Fruit fly (Drosophila melanogaster) whole organism, embryonic: ENCODE measurements around the gene Prx4.

Experiments used
- ATbp ChIP-seq: fragments of 200-800 bp; sonication (Bioruptor generic); optimal IDR thresholded peaks from 2 replicates; lab custom pipeline; 2017; ENCODE audit warnings: missing biosample characterization, mild to moderate bottlenecking, missing genetic modification characterization, missing genetic modification reagents
- Awh ChIP-seq: fragments of 200-800 bp; sonication (Bioruptor generic); IDR thresholded peaks from 2 replicates; pipeline ENCODE4, ENCODE4 v1.3.6; 2022; ENCODE audit warnings: missing biosample characterization, missing genetic modification characterization
- CG10147 ChIP-seq: fragments of 200-800 bp; sonication (Bioruptor generic); optimal IDR thresholded peaks from 2 replicates; lab custom pipeline; 2019; ENCODE audit warnings: missing biosample characterization, mild to moderate bottlenecking, missing genetic modification characterization, moderate library complexity
- CG1024 ChIP-seq: fragments of 200-800 bp; sonication (Bioruptor generic); IDR thresholded peaks from 2 replicates; pipeline ENCODE4 v1.3.6; 2022; ENCODE audit warnings: missing biosample characterization, missing genetic modification characterization
- CG13894 ChIP-seq: fragments of 200-800 bp; sonication (Bioruptor generic); optimal IDR thresholded peaks from 3 replicates; lab custom pipeline; 2018; ENCODE audit warnings: missing biosample characterization, mild to moderate bottlenecking, missing genetic modification characterization, moderate library complexity
- CG14014 ChIP-seq: fragments of 200-800 bp; sonication (Bioruptor generic); IDR thresholded peaks from 2 replicates; pipeline ENCODE4 v1.3.6; 2022; ENCODE audit warnings: missing biosample characterization, missing genetic modification characterization
- CG14860 ChIP-seq: fragments of 200-800 bp; sonication (Bioruptor generic); IDR thresholded peaks from 3 replicates; pipeline ENCODE4 v1.3.6; 2022; ENCODE audit warnings: missing biosample characterization, missing genetic modification characterization; ENCODE audit not compliant: partially characterized antibody
- CG1529 ChIP-seq: fragments of 200-800 bp; sonication (Bioruptor generic); optimal IDR thresholded peaks from 3 replicates; lab custom pipeline; 2018; ENCODE audit warnings: missing biosample characterization, missing genetic modification characterization
- CG1603 ChIP-seq: fragments of 200-800 bp; sonication (Bioruptor generic); optimal IDR thresholded peaks from 2 replicates; lab custom pipeline; 2019; ENCODE audit warnings: missing biosample characterization, mild to moderate bottlenecking, missing genetic modification characterization, moderate library complexity
- CG1647 ChIP-seq: fragments of 200-800 bp; sonication (Bioruptor generic); optimal IDR thresholded peaks from 3 replicates; lab custom pipeline; 2016; ENCODE audit warnings: missing biosample characterization, missing genetic modification characterization
- CG18764 ChIP-seq: fragments of 200-800 bp; sonication (Bioruptor generic); optimal IDR thresholded peaks from 3 replicates; lab custom pipeline; 2016; ENCODE audit warnings: missing biosample characterization, missing genetic modification characterization
- CG34376 ChIP-seq: fragments of 200-800 bp; sonication (Bioruptor generic); optimal IDR thresholded peaks from 2 replicates; lab custom pipeline; 2018; ENCODE audit warnings: missing biosample characterization, mild to moderate bottlenecking, missing genetic modification characterization
- CG34422 ChIP-seq: fragments of 200-800 bp; sonication (Bioruptor generic); IDR thresholded peaks from 3 replicates; pipeline ENCODE4 v1.3.6; 2022; ENCODE audit warnings: missing biosample characterization, missing genetic modification characterization
- CG6683 ChIP-seq: fragments of 200-800 bp; sonication (Bioruptor generic); optimal IDR thresholded peaks from 2 replicates; lab custom pipeline; 2017; ENCODE audit warnings: missing biosample characterization, mild to moderate bottlenecking, missing genetic modification characterization, missing genetic modification reagents
- CG6765 ChIP-seq: fragments of 200-800 bp; sonication (Bioruptor generic); optimal IDR thresholded peaks from 3 replicates; lab custom pipeline; 2017; ENCODE audit warnings: missing biosample characterization, mild to moderate bottlenecking, missing genetic modification characterization
- CG9797 ChIP-seq: fragments of 200-800 bp; sonication (Bioruptor generic); optimal IDR thresholded peaks from 3 replicates; lab custom pipeline; 2018; ENCODE audit warnings: missing biosample characterization, mild to moderate bottlenecking, missing genetic modification characterization
- CTCF ChIP-seq: fragments of 200-800 bp; sonication (Bioruptor generic); optimal IDR thresholded peaks from 2 replicates; lab custom pipeline; 2017; ENCODE audit warnings: missing biosample characterization, mild to moderate bottlenecking, missing genetic modification characterization, moderate library complexity
- Dbx ChIP-seq: fragments of 200-800 bp; sonication (Bioruptor generic); IDR thresholded peaks from 3 replicates; pipeline ENCODE4 v1.3.6; 2022; ENCODE audit warnings: missing biosample characterization, missing genetic modification characterization
- Dfd ChIP-seq, 2 experiments: fragments of >200 bp; optimal IDR thresholded peaks; 2 replicates each; lab custom pipeline; 2017; ENCODE audit warnings: missing biosample characterization in 2 of 2, missing genetic modification characterization in 2 of 2
- E2f1 ChIP-seq: fragments of 200-800 bp; sonication (Bioruptor generic); IDR thresholded peaks from 2 replicates; pipeline ENCODE4 v1.3.6; 2022; ENCODE audit warnings: missing biosample characterization, missing genetic modification characterization
- Eip74EF ChIP-seq, 2 experiments: fragments of 200-800 bp in 1 of 2; fragments of >200 bp in 1 of 2; sonication (Bioruptor generic) in 1 of 2; optimal IDR thresholded peaks; 2 replicates each; lab custom pipeline; 2017 to 2019; ENCODE audit warnings: missing biosample characterization in 2 of 2, missing genetic modification characterization in 2 of 2, mild to moderate bottlenecking in 1 of 2, moderate library complexity in 1 of 2
- Ets97D ChIP-seq: fragments of 200-800 bp; sonication (Bioruptor generic); optimal IDR thresholded peaks from 3 replicates; lab custom pipeline; 2016; ENCODE audit warnings: missing biosample characterization, missing genetic modification characterization
- Hand ChIP-seq: fragments of 200-800 bp; sonication (Bioruptor generic); optimal IDR thresholded peaks from 2 replicates; lab custom pipeline; 2017; ENCODE audit warnings: mild to moderate bottlenecking, missing biosample characterization, missing genetic modification reagents, missing genetic modification characterization
- Hey ChIP-seq: fragments of 200-800 bp; sonication (Bioruptor generic); optimal IDR thresholded peaks from 3 replicates; lab custom pipeline; 2018; ENCODE audit warnings: missing biosample characterization, mild to moderate bottlenecking, missing genetic modification characterization
- MBD-R2 ChIP-seq: fragments of 200-800 bp; sonication (Bioruptor generic); IDR thresholded peaks from 2 replicates; pipeline ENCODE4 v1.3.6; 2022; ENCODE audit warnings: missing biosample characterization, missing genetic modification characterization
- Nf-YB ChIP-seq: fragments of 200-800 bp; sonication (Bioruptor generic); optimal IDR thresholded peaks from 3 replicates; lab custom pipeline; 2019; ENCODE audit warnings: missing biosample characterization, mild to moderate bottlenecking, missing genetic modification characterization, moderate library complexity
- Rfx ChIP-seq: fragments of 200-800 bp; sonication (Bioruptor generic); IDR thresholded peaks from 2 replicates; pipeline ENCODE4 v1.3.6; 2022; ENCODE audit warnings: missing biosample characterization, missing genetic modification characterization
- Sox102F ChIP-seq: fragments of 200-800 bp; sonication (Bioruptor generic); optimal IDR thresholded peaks from 2 replicates; lab custom pipeline; 2018; ENCODE audit warnings: missing biosample characterization, mild to moderate bottlenecking, missing genetic modification characterization, moderate library complexity
- Sry-δ ChIP-seq: fragments of 200-800 bp; sonication (Bioruptor generic); optimal IDR thresholded peaks from 2 replicates; lab custom pipeline; 2016; ENCODE audit warnings: missing biosample characterization, missing genetic modification characterization
- Trl ChIP-seq, 3 experiments: fragments of >200 bp in 2 of 3; fragments of 200-800 bp in 1 of 3; sonication (Bioruptor generic) in 1 of 3; optimal IDR thresholded peaks; 2 replicates in 1 of 3; 3 replicates in 2 of 3; lab custom pipeline; 2016 to 2017; ENCODE audit warnings: missing biosample characterization in 1 of 3, missing genetic modification characterization in 1 of 3
- bowl ChIP-seq: fragments of 200-800 bp; sonication (Bioruptor generic); IDR thresholded peaks from 2 replicates; pipeline ENCODE4 v1.3.6; 2022; ENCODE audit warnings: missing biosample characterization, missing genetic modification characterization
- fd96Cb ChIP-seq: fragments of 200-800 bp; sonication (Bioruptor generic); optimal IDR thresholded peaks from 2 replicates; lab custom pipeline; 2018; ENCODE audit warnings: missing biosample characterization, mild to moderate bottlenecking, missing genetic modification characterization, moderate library complexity
- fru ChIP-seq: fragments of >200 bp; optimal IDR thresholded peaks from 2 replicates; lab custom pipeline; 2017
- ftz-f1 ChIP-seq: fragments of 200-800 bp; sonication (Bioruptor generic); optimal IDR thresholded peaks from 2 replicates; lab custom pipeline; 2016; ENCODE audit warnings: missing biosample characterization, missing genetic modification characterization
- gfzf ChIP-seq: fragments of 200-800 bp; sonication (Bioruptor generic); optimal IDR thresholded peaks from 2 replicates; lab custom pipeline; 2016; ENCODE audit warnings: missing biosample characterization, mild to moderate bottlenecking, missing genetic modification characterization, moderate library complexity
- grau ChIP-seq: fragments of 200-800 bp; optimal IDR thresholded peaks from 3 replicates; lab custom pipeline; 2019; ENCODE audit warnings: missing biosample characterization, mild to moderate bottlenecking, missing genetic modification characterization, moderate library complexity
- gro ChIP-seq: fragments of 200-800 bp; sonication (Bioruptor generic); optimal IDR thresholded peaks from 2 replicates; lab custom pipeline; 2016; ENCODE audit warnings: missing biosample characterization, missing genetic modification characterization
- ind ChIP-seq: fragments of 200-800 bp; sonication (Bioruptor generic); optimal IDR thresholded peaks from 3 replicates; lab custom pipeline; 2016; ENCODE audit warnings: missing biosample characterization, missing genetic modification characterization
- kay ChIP-seq: fragments of 200-800 bp; sonication (Bioruptor generic); optimal IDR thresholded peaks from 2 replicates; lab custom pipeline; 2016; ENCODE audit warnings: missing biosample characterization, missing genetic modification characterization
- maf-S ChIP-seq: fragments of 200-800 bp; sonication (Bioruptor generic); optimal IDR thresholded peaks from 2 replicates; lab custom pipeline; 2016; ENCODE audit warnings: missing biosample characterization, missing genetic modification characterization
- mam ChIP-seq: fragments of 200-800 bp; sonication (Bioruptor generic); optimal IDR thresholded peaks from 3 replicates; lab custom pipeline; 2016; ENCODE audit warnings: missing biosample characterization, missing genetic modification characterization
- mirr ChIP-seq: fragments of 200-800 bp; sonication (Bioruptor generic); optimal IDR thresholded peaks from 3 replicates; lab custom pipeline; 2018; ENCODE audit warnings: missing biosample characterization, mild to moderate bottlenecking, missing genetic modification characterization
- phol ChIP-seq: fragments of 200-800 bp; sonication (Bioruptor generic); optimal IDR thresholded peaks from 3 replicates; lab custom pipeline; 2018; ENCODE audit warnings: missing biosample characterization, mild to moderate bottlenecking, missing genetic modification characterization, moderate library complexity
- pzg ChIP-seq: fragments of 200-800 bp; sonication (Bioruptor generic); optimal IDR thresholded peaks from 3 replicates; lab custom pipeline; 2018; ENCODE audit warnings: missing biosample characterization, mild to moderate bottlenecking, missing genetic modification characterization, moderate library complexity
- sd ChIP-seq: fragments of 200-800 bp; sonication (Bioruptor generic); optimal IDR thresholded peaks from 3 replicates; lab custom pipeline; 2018; ENCODE audit warnings: missing biosample characterization, mild to moderate bottlenecking, missing genetic modification characterization, moderate library complexity
- sens ChIP-seq: fragments of 200-800 bp; sonication (Bioruptor generic); peaks from one replicate; lab custom pipeline; 2016; ENCODE audit warnings: missing biosample characterization, missing genetic modification characterization
- slbo ChIP-seq: fragments of 200-800 bp; sonication (Bioruptor generic); IDR thresholded peaks from 2 replicates; pipeline ENCODE4 v1.3.6; 2022; ENCODE audit warnings: missing biosample characterization, missing genetic modification characterization
- unc-4 ChIP-seq: fragments of 200-800 bp; sonication (Bioruptor generic); IDR thresholded peaks from 2 replicates; pipeline ENCODE4 v1.3.6; 2022; ENCODE audit warnings: missing biosample characterization, missing genetic modification characterization; ENCODE audit not compliant: partially characterized antibody
- wdn ChIP-seq: fragments of 200-800 bp; sonication (Bioruptor generic); IDR thresholded peaks from 2 replicates; pipeline ENCODE4 v1.3.6; 2022; ENCODE audit warnings: missing biosample characterization, missing genetic modification characterization
- zf30C ChIP-seq: fragments of 200-800 bp; sonication (Bioruptor generic); optimal IDR thresholded peaks from 3 replicates; lab custom pipeline; 2018; ENCODE audit warnings: missing biosample characterization, mild to moderate bottlenecking, missing genetic modification characterization

Gene Prx4

dm6 chr3L:3034779-3035643 is 7.1 kb upstream of the Prx4 start, which contains the start of gene CG2162 (continued):
- TF ChIP-seq CG9797 (GFP tag; lab: Kevin White, UChicago) (peak; percentile 61), Sox102F (GFP tag; lab: Kevin White, UChicago) (no peak), CG1647 (GFP tag; lab: Kevin White, UChicago) (no peak), sens (GFP tag; lab: Kevin White, UChicago) (peak; percentile 59), CG1603 (tag; lab: Kevin White, UChicago) (peak; percentile 22), Eip74EF (GFP tag; optimal IDR thresholded peaks at IDR 0.05; lab: Kevin White, UChicago) (no peak), Ets97D (GFP tag; lab: Kevin White, UChicago) (peak; percentile 15), CG14860 (GFP tag; lab: Robert Waterston, UW) (no peak), Rfx (GFP tag; lab: Robert Waterston, UW) (no peak), MBD-R2 (0 out of 2 replicates have a peak, but pooled peaks have one; percentile 21), kay (no peak), sd (tag; lab: Kevin White, UChicago) (peak; percentile 77), CG34376 (GFP tag; lab: Kevin White, UChicago) (peak; percentile 17), CG6683 (GFP tag; lab: Kevin White, UChicago) (no peak), Hey (peak; percentile 60), CG1024 (no peak), Awh (no peak), bowl (GFP tag; lab: Robert Waterston, UW) (no peak), mirr (GFP tag; lab: Kevin White, UChicago) (peak; percentile 5), slbo (no peak), CG13894 (peak; percentile 27), CG18764 (GFP tag; lab: Kevin White, UChicago) (no peak), CG1529 (GFP tag; lab: Kevin White, UChicago) (no peak), maf-S (GFP tag; lab: Kevin White, UChicago) (no peak), CG14014 (GFP tag; lab: Robert Waterston, UW) (no peak), Dbx (no peak), CG34422 (GFP tag; lab: Robert Waterston, UW) (peak; percentile 19; the same call in 1 of the 3 replicates), Sry-δ (peak; percentile 31), CG6765 (GFP tag; lab: Kevin White, UChicago) (peak; percentile 32), E2f1 (GFP tag; lab: Robert Waterston, UW) (no peak), gro (GFP tag; lab: Kevin White, UChicago) (peak; percentile 34), wdn (no peak), ind (GFP tag; lab: Kevin White, UChicago) (no peak), zf30C (no peak), Hand (no peak), CTCF (GFP tag; lab: Kevin White, UChicago) (peak; percentile 23), grau (tag; lab: Kevin White, UChicago) (no peak), mam (GFP tag; lab: Kevin White, UChicago) (no peak), ftz-f1 (GFP tag; lab: Kevin White, UChicago) (no peak), unc-4 (GFP tag; lab: Robert Waterston, UW) (peak; percentile 34; the same call in 1 of the 2 replicates), phol (tag; lab: Kevin White, UChicago) (no peak), Trl (optimal IDR thresholded peaks at IDR 0.05; lab: Kevin White, UChicago) (peak; percentile 27 to 73), Trl (GFP tag; optimal IDR thresholded peaks at IDR 0.05; lab: Kevin White, UChicago) (no peak), CG10147 (GFP tag; lab: Kevin White, UChicago) (peak; percentile 36), fru (no peak), gfzf (GFP tag; lab: Kevin White, UChicago) (peak; percentile 84), pzg (GFP tag; lab: Kevin White, UChicago) (peak; percentile 67), Nf-YB (GFP tag; lab: Kevin White, UChicago) (no peak), Dfd (GFP tag; optimal IDR thresholded peaks at IDR 0.05; lab: Kevin White, UChicago) (no peak), ATbp (GFP tag; lab: Kevin White, UChicago) (no peak), fd96Cb (tag; lab: Kevin White, UChicago) (no peak)
